Worm (Caenorhabditis elegans) whole organism, young adult: ENCODE results near the gene best-9.
A peak's percentile ranks its signal among the peaks of the same experiment; 100 is the strongest.
"Not testable (repeated sequence)": the region's sequence is repeated elsewhere in the genome, so short reads cannot be mapped to it uniquely, and the experiment has no call there.

Source experiments
- B0019.2 ChIP-seq: fragments of 200-800 bp; sonication (Bioruptor generic); conservative IDR thresholded peaks from 2 replicates; pipeline ENCODE4 v1.3.6; 2022; ENCODE audit warnings: missing genetic modification reagents, missing genetic modification characterization, missing compliant biosample characterization
- B0336.3 ChIP-seq: fragments of 200-800 bp; sonication (Bioruptor generic); IDR thresholded peaks from 2 replicates; pipeline ENCODE4 v1.3.6; 2022; ENCODE audit warnings: missing genetic modification characterization, missing compliant biosample characterization
- C06A6.2 ChIP-seq: fragments of 200-800 bp; sonication (Bioruptor generic); conservative IDR thresholded peaks from 2 replicates; pipeline ENCODE4 v1.3.6; 2022; ENCODE audit warnings: missing genetic modification characterization, missing compliant biosample characterization
- C17E4.6 ChIP-seq: fragments of 200-800 bp; sonication (Bioruptor generic); IDR thresholded peaks from 2 replicates; pipeline ENCODE4 v1.3.6; 2022; ENCODE audit warnings: missing genetic modification reagents, missing genetic modification characterization, missing compliant biosample characterization
- F33H1.4 ChIP-seq: fragments of 200-800 bp; sonication (Bioruptor generic); IDR thresholded peaks from 2 replicates; pipeline ENCODE4 v1.3.6; 2022; ENCODE audit warnings: missing genetic modification reagents, missing genetic modification characterization, missing compliant biosample characterization
- F55B11.4 ChIP-seq: sonication (generic microtip); optimal IDR thresholded peaks from 2 replicates; lab custom pipeline; 2016; ENCODE audit warnings: missing compliant biosample characterization, missing genetic modification characterization, borderline replicate concordance; ENCODE audit not compliant: insufficient read depth
- K12H6.12 ChIP-seq: fragments of 200-800 bp; sonication (Bioruptor generic); optimal IDR thresholded peaks from 2 replicates; lab custom pipeline; 2018; ENCODE audit warnings: mild to moderate bottlenecking, missing genetic modification characterization, missing compliant biosample characterization
- Y53G8AR.9 ChIP-seq: fragments of 200-800 bp; sonication (Bioruptor generic); conservative IDR thresholded peaks from 2 replicates; pipeline ENCODE4 v1.3.6; 2022; ENCODE audit warnings: missing genetic modification reagents, missing genetic modification characterization, missing compliant biosample characterization
- Y95B8A.8 ChIP-seq: fragments of 200-800 bp; sonication (Bioruptor generic); IDR thresholded peaks from 2 replicates; pipeline ENCODE4 v1.3.6; 2022; ENCODE audit warnings: missing genetic modification reagents, missing genetic modification characterization, missing compliant biosample characterization
- aptf-2 ChIP-seq: fragments of 200-800 bp; sonication (Bioruptor generic); conservative IDR thresholded peaks from 2 replicates; pipeline ENCODE4 v1.3.6; 2022; ENCODE audit warnings: missing genetic modification reagents, missing genetic modification characterization, missing compliant biosample characterization
- athp-1 ChIP-seq: sonication (generic microtip); optimal IDR thresholded peaks from 2 replicates; lab custom pipeline; 2017; ENCODE audit warnings: mild to moderate bottlenecking, missing genetic modification characterization, missing compliant biosample characterization
- cebp-1 ChIP-seq, 2 experiments: fragments of 200-800 bp in 1 of 2; sonication (Bioruptor generic) in 1 of 2; sonication (generic microtip) in 1 of 2; IDR thresholded peaks in 1 of 2; optimal IDR thresholded peaks in 1 of 2; 2 replicates each; pipeline versions ENCODE4 v1.3.6 to Lab custom; 2017 to 2022; ENCODE audit warnings: missing compliant biosample characterization in 2 of 2, missing genetic modification characterization in 2 of 2, mild to moderate bottlenecking in 1 of 2, missing genetic modification reagents in 1 of 2, moderate library complexity in 1 of 2
- ceh-27 ChIP-seq: fragments of 200-800 bp; sonication (Bioruptor generic); optimal IDR thresholded peaks from 2 replicates; lab custom pipeline; 2018; ENCODE audit warnings: mild to moderate bottlenecking, missing genetic modification characterization, moderate library complexity, missing compliant biosample characterization
- ceh-79 ChIP-seq: sonication (generic microtip); optimal IDR thresholded peaks from 2 replicates; lab custom pipeline; 2017; ENCODE audit warnings: mild to moderate bottlenecking, missing genetic modification characterization, missing compliant biosample characterization
- ceh-91 ChIP-seq: fragments of 200-800 bp; sonication (Bioruptor generic); IDR thresholded peaks from 2 replicates; pipeline ENCODE4 v1.3.6; 2022; ENCODE audit warnings: missing genetic modification reagents, missing genetic modification characterization, missing compliant biosample characterization
- dox-1 ChIP-seq: fragments of 200-800 bp; sonication (Bioruptor generic); IDR thresholded peaks from 2 replicates; pipeline ENCODE4 v1.3.6; 2022; ENCODE audit warnings: missing genetic modification reagents, missing genetic modification characterization, missing compliant biosample characterization
- egl-18 ChIP-seq: fragments of 200-800 bp; sonication (Bioruptor generic); IDR thresholded peaks from 2 replicates; pipeline ENCODE4 v1.3.6; 2022; ENCODE audit warnings: missing genetic modification reagents, missing genetic modification characterization, missing compliant biosample characterization
- egrh-3 ChIP-seq: fragments of 200-800 bp; sonication (Bioruptor generic); IDR thresholded peaks from 2 replicates; pipeline ENCODE4 v1.3.6; 2022; ENCODE audit warnings: missing genetic modification reagents, missing genetic modification characterization, missing compliant biosample characterization
- ekl-4 ChIP-seq: fragments of 200-800 bp; sonication (Bioruptor generic); IDR thresholded peaks from 2 replicates; pipeline ENCODE4 v1.3.6; 2022; ENCODE audit warnings: missing genetic modification reagents, missing genetic modification characterization, missing compliant biosample characterization
- him-1 ChIP-seq: sonication (generic microtip); optimal IDR thresholded peaks from 2 replicates; lab custom pipeline; 2016; ENCODE audit warnings: missing genotype, missing genetic modification reagents, missing genetic modification characterization, missing compliant biosample characterization
- hlh-26 ChIP-seq: fragments of 200-800 bp; sonication (Bioruptor generic); conservative IDR thresholded peaks from 2 replicates; pipeline ENCODE4 v1.3.6; 2022; ENCODE audit warnings: missing genetic modification reagents, missing genetic modification characterization, missing compliant biosample characterization
- hmg-1.2 ChIP-seq: fragments of 200-800 bp; sonication (Bioruptor generic); IDR thresholded peaks from 2 replicates; pipeline ENCODE4 v1.3.6; 2022; ENCODE audit warnings: missing genetic modification reagents, missing genetic modification characterization, missing compliant biosample characterization
- hsf-1 ChIP-seq: fragments of 200-800 bp; sonication (Bioruptor generic); IDR thresholded peaks from 2 replicates; pipeline ENCODE4 v1.3.6; 2022; ENCODE audit warnings: missing genetic modification reagents, missing genetic modification characterization, missing compliant biosample characterization
- lag-1 ChIP-seq: fragments of 200-800 bp; sonication (Bioruptor generic); IDR thresholded peaks from 2 replicates; pipeline ENCODE4 v1.3.6; 2022; ENCODE audit warnings: missing genetic modification reagents, missing genetic modification characterization, missing compliant biosample characterization
- let-526 ChIP-seq: fragments of 200-800 bp; sonication (Bioruptor generic); IDR thresholded peaks from 2 replicates; pipeline ENCODE4 v1.3.6; 2022; ENCODE audit warnings: missing genetic modification reagents, missing genetic modification characterization, missing compliant biosample characterization
- let-607 ChIP-seq, 2 experiments: fragments of 200-800 bp in 1 of 2; sonication (Bioruptor generic) in 1 of 2; sonication (generic microtip) in 1 of 2; optimal IDR thresholded peaks; 2 replicates each; lab custom pipeline; 2016 to 2018; ENCODE audit warnings: mild to moderate bottlenecking in 2 of 2, missing compliant biosample characterization in 2 of 2, missing genetic modification characterization in 2 of 2, moderate library complexity in 2 of 2, missing genotype in 1 of 2
- lir-1 ChIP-seq: fragments of 200-800 bp; sonication (Bioruptor generic); conservative IDR thresholded peaks from 2 replicates; pipeline ENCODE4 v1.3.6; 2022; ENCODE audit warnings: missing genetic modification reagents, missing genetic modification characterization, missing compliant biosample characterization
- madf-8 ChIP-seq: fragments of 200-800 bp; sonication (Bioruptor generic); conservative IDR thresholded peaks from 2 replicates; pipeline ENCODE4 v1.3.6; 2022; ENCODE audit warnings: missing genetic modification reagents, missing genetic modification characterization, missing compliant biosample characterization
- mcd-1 ChIP-seq: fragments of 200-800 bp; sonication (Bioruptor generic); IDR thresholded peaks from 2 replicates; pipeline ENCODE4 v1.3.6; 2022; ENCODE audit warnings: missing genetic modification reagents, missing genetic modification characterization, missing compliant biosample characterization
- nfyb-1 ChIP-seq: fragments of 200-800 bp; sonication (Bioruptor generic); IDR thresholded peaks from 2 replicates; pipeline ENCODE4 v1.3.6; 2022; ENCODE audit warnings: missing genetic modification reagents, missing genetic modification characterization, missing compliant biosample characterization
- nhr-27 ChIP-seq: fragments of 200-800 bp; sonication (Bioruptor generic); optimal IDR thresholded peaks from 2 replicates; lab custom pipeline; 2018; ENCODE audit warnings: mild to moderate bottlenecking, missing genetic modification characterization, moderate library complexity, missing compliant biosample characterization
- nhr-90 ChIP-seq: sonication (generic microtip); optimal IDR thresholded peaks from 2 replicates; lab custom pipeline; 2016; ENCODE audit warnings: missing genotype, mild to moderate bottlenecking, missing genetic modification characterization, missing compliant biosample characterization
- pbrm-1 ChIP-seq: fragments of 200-800 bp; sonication (Bioruptor generic); IDR thresholded peaks from 2 replicates; pipeline ENCODE4 v1.3.6; 2022; ENCODE audit warnings: missing genetic modification reagents, missing genetic modification characterization, missing compliant biosample characterization
- repo-1 ChIP-seq: sonication (generic microtip); optimal IDR thresholded peaks from 2 replicates; lab custom pipeline; 2017; ENCODE audit warnings: mild to moderate bottlenecking, missing genetic modification characterization, missing compliant biosample characterization
- rpc-1 ChIP-seq, 2 experiments: fragments of 150-350 bp in 1 of 2; sonication (generic microtip) in 1 of 2; optimal IDR thresholded peaks; 2 replicates each; lab custom pipeline; 2014 to 2018; ENCODE audit warnings: missing biosample characterization in 1 of 2, missing genetic modification characterization in 1 of 2, missing genetic modification reagents in 1 of 2, missing genotype in 1 of 2
- snpc-3.4 ChIP-seq: sonication (generic microtip); optimal IDR thresholded peaks from 2 replicates; lab custom pipeline; 2017; ENCODE audit warnings: missing genetic modification characterization, mild to moderate bottlenecking, missing compliant biosample characterization, antibody characterized with exemption, moderate library complexity, missing genotype, missing genetic modification reagents
- snpc-4 ChIP-seq, 5 experiments: fragments of 150-350 bp in 1 of 5; sonication (generic microtip) in 4 of 5; optimal IDR thresholded peaks; 2 replicates each; lab custom pipeline; 2014 to 2018; ENCODE audit warnings: missing genetic modification characterization in 5 of 5, missing biosample characterization in 3 of 5, antibody characterized with exemption in 2 of 5, mild to moderate bottlenecking in 2 of 5, missing compliant biosample characterization in 2 of 5, missing genotype in 2 of 5, moderate library complexity in 2 of 5, missing genetic modification reagents in 1 of 5
- sptf-2 ChIP-seq: fragments of 200-800 bp; sonication (Bioruptor generic); optimal IDR thresholded peaks from 2 replicates; lab custom pipeline; 2018; ENCODE audit warnings: mild to moderate bottlenecking, missing genetic modification characterization, missing compliant biosample characterization
- tlf-1 ChIP-seq: fragments of 200-800 bp; sonication (Bioruptor generic); optimal IDR thresholded peaks from 2 replicates; lab custom pipeline; 2018; ENCODE audit warnings: mild to moderate bottlenecking, missing genetic modification characterization, missing compliant biosample characterization
- zfh-2 ChIP-seq: fragments of 200-800 bp; sonication (Bioruptor generic); conservative IDR thresholded peaks from 2 replicates; pipeline ENCODE4 v1.3.6; 2022; ENCODE audit warnings: missing genetic modification reagents, missing genetic modification characterization, missing compliant biosample characterization
- zim-3 ChIP-seq: sonication (generic microtip); optimal IDR thresholded peaks from 2 replicates; lab custom pipeline; 2017; ENCODE audit warnings: mild to moderate bottlenecking, missing genetic modification characterization, moderate library complexity, missing compliant biosample characterization
- ztf-18 ChIP-seq: sonication (generic microtip); optimal IDR thresholded peaks from 2 replicates; lab custom pipeline; 2016; ENCODE audit warnings: missing genotype, mild to moderate bottlenecking, missing genetic modification characterization, missing compliant biosample characterization
- ztf-22 ChIP-seq: fragments of 200-800 bp; sonication (Bioruptor generic); optimal IDR thresholded peaks from 2 replicates; lab custom pipeline; 2018; ENCODE audit warnings: mild to moderate bottlenecking, missing genetic modification characterization, moderate library complexity, missing compliant biosample characterization

The best-9 gene

ce11 chrIV:6551359-6552031 lies 9.0 kb upstream of the best-9 start:
- not testable (repeated sequence) for TF ChIP-seq rpc-1 (optimal IDR thresholded peaks at IDR 0.05; lab: Kevin White, UChicago); snpc-4 (GFP tag; optimal IDR thresholded peaks at IDR 0.05; lab: Kevin White, UChicago)
- TF ChIP-seq rpc-1 (tag; optimal IDR thresholded peaks at IDR 0.05; lab: Kevin White, UChicago), result peak; percentile 57
- peak in 1 of 4 experiments; percentile 5 for TF ChIP-seq snpc-4 (tag; optimal IDR thresholded peaks at IDR 0.05; lab: Kevin White, UChicago)

DNA sequence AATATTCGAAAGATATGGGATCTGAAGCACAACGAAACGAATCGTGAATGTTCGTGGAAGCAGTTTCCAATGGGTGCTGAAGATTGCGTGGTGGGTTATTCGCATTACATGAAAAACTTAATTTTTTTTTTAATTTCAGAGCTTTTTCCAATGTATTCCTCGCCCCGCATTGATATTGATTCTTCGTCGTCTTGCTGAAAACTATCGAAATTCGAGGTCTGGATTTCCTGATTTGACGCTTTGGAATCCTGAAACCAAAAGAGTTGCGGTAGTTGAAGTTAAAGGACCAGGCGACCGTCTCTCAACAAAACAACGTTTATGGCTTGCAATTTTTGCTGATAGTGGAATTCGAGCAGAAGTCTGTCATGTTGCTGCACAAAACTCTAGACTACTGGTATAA lies 8.5 kb upstream of the best-9 start:
- TF ChIP-seq athp-1 (tag; lab: Kevin White, UChicago) (no peak), lir-1 (no peak), nhr-90 (tag; lab: Kevin White, UChicago) (no peak), snpc-3.4 (tag; lab: Kevin White, UChicago) (no peak), C06A6.2 (GFP tag; lab: Robert Waterston, UW) (no peak), F33H1.4 (no peak), sptf-2 (no peak), aptf-2 (GFP tag; lab: Robert Waterston, UW) (no peak), B0336.3 (peak; percentile 48; the same call in 1 of the 2 replicates), ceh-79 (tag; lab: Kevin White, UChicago) (no peak), ztf-22 (peak; percentile 6), C17E4.6 (GFP tag; lab: Robert Waterston, UW) (no peak), ceh-27 (GFP tag; lab: Kevin White, UChicago) (no peak), hmg-1.2 (GFP tag; lab: Robert Waterston, UW) (0 out of 2 replicates have a peak, but pooled peaks have one; percentile 12), madf-8 (GFP tag; lab: Robert Waterston, UW) (no peak), tlf-1 (GFP tag; lab: Kevin White, UChicago) (no peak), nfyb-1 (0 out of 2 replicates have a peak, but pooled peaks have one; percentile 7), F55B11.4 (tag; lab: Kevin White, UChicago) (no peak), let-526 (GFP tag; lab: Robert Waterston, UW) (no peak), lag-1 (GFP tag; lab: Robert Waterston, UW) (no peak), egrh-3 (GFP tag; lab: Robert Waterston, UW) (no peak), zfh-2 (GFP tag; lab: Robert Waterston, UW) (no peak), egl-18 (GFP tag; lab: Robert Waterston, UW) (no peak), cebp-1 (GFP tag; IDR thresholded peaks at IDR 0.05; lab: Robert Waterston, UW) (no peak), cebp-1 (tag; optimal IDR thresholded peaks at IDR 0.05; lab: Kevin White, UChicago) (peak; percentile 27), zim-3 (tag; lab: Kevin White, UChicago) (no peak), hlh-26 (GFP tag; lab: Robert Waterston, UW) (no peak), Y53G8AR.9 (GFP tag; lab: Robert Waterston, UW) (0 out of 2 replicates have a peak, but pooled peaks have one; percentile 23), him-1 (tag; lab: Kevin White, UChicago) (no peak), hsf-1 (GFP tag; lab: Robert Waterston, UW) (0 out of 2 replicates have a peak, but pooled peaks have one; percentile 10), mcd-1 (GFP tag; lab: Robert Waterston, UW) (no peak), B0019.2 (no peak), nhr-27 (tag; lab: Kevin White, UChicago) (no peak), ztf-18 (tag; lab: Kevin White, UChicago) (no peak), repo-1 (peak; percentile 56), K12H6.12 (tag; lab: Kevin White, UChicago) (no peak), snpc-4 (GFP tag; optimal IDR thresholded peaks at IDR 0.05; lab: Kevin White, UChicago) (no peak), snpc-4 (tag; optimal IDR thresholded peaks at IDR 0.05; lab: Kevin White, UChicago) (peak in 1 of 4 experiments; percentile 9), ekl-4 (GFP tag; lab: Robert Waterston, UW) (no peak; the same call in 1 of the 2 replicates), dox-1 (GFP tag; lab: Robert Waterston, UW) (no peak), Y95B8A.8 (0 out of 2 replicates have a peak, but pooled peaks have one; percentile 22), ceh-91 (no peak), pbrm-1 (no peak), let-607 (tag; optimal IDR thresholded peaks at IDR 0.05; lab: Kevin White, UChicago) (no peak)
